Fruit fly (Drosophila melanogaster) whole organism, pupa: ENCODE results near the gene CG5273.

ENCODE experiments used
- CG10348 ChIP-seq: fragments of 200-800 bp; sonication (Bioruptor generic); IDR thresholded peaks from 2 replicates; pipeline ENCODE4 v1.3.6; 2022; ENCODE audit warnings: missing biosample characterization, missing genetic modification characterization
- CG12605 ChIP-seq: fragments of 200-800 bp; sonication (Bioruptor generic); IDR thresholded peaks from 2 replicates; pipeline ENCODE4 v1.3.6; 2022; ENCODE audit warnings: missing biosample characterization, missing genetic modification characterization
- CG13204 ChIP-seq: fragments of 200-800 bp; sonication (Bioruptor generic); optimal IDR thresholded peaks from 2 replicates; lab custom pipeline; 2018; ENCODE audit warnings: missing biosample characterization, mild to moderate bottlenecking, missing genetic modification characterization, moderate library complexity
- CG14655 ChIP-seq: fragments of 200-800 bp; sonication (Bioruptor generic); optimal IDR thresholded peaks from 3 replicates; lab custom pipeline; 2017; ENCODE audit warnings: mild to moderate bottlenecking, missing biosample characterization, missing genetic modification reagents, missing genetic modification characterization
- CG15710 ChIP-seq: fragments of 200-800 bp; sonication (Bioruptor generic); optimal IDR thresholded peaks from 2 replicates; lab custom pipeline; 2018; ENCODE audit warnings: missing biosample characterization, mild to moderate bottlenecking, missing genetic modification characterization, moderate library complexity
- CG17806 ChIP-seq: fragments of 200-800 bp; sonication (Bioruptor generic); optimal IDR thresholded peaks from 2 replicates; lab custom pipeline; 2018; ENCODE audit warnings: missing biosample characterization, mild to moderate bottlenecking, missing genetic modification characterization, moderate library complexity
- CG32121 ChIP-seq: fragments of 200-800 bp; sonication (Bioruptor generic); IDR thresholded peaks from 2 replicates; pipeline ENCODE4 v1.3.6; 2022; ENCODE audit warnings: missing biosample characterization, missing genetic modification characterization
- CG34367 ChIP-seq: fragments of 200-800 bp; sonication (Bioruptor generic); optimal IDR thresholded peaks from 2 replicates; lab custom pipeline; 2018; ENCODE audit warnings: missing biosample characterization, mild to moderate bottlenecking, missing genetic modification characterization
- CG4496 ChIP-seq: fragments of 200-800 bp; sonication (Bioruptor generic); IDR thresholded peaks from 3 replicates; pipeline ENCODE4 v1.3.6; 2022; ENCODE audit warnings: missing biosample characterization, missing genetic modification characterization
- CG8159 ChIP-seq: fragments of 200-800 bp; sonication (Bioruptor generic); optimal IDR thresholded peaks from 3 replicates; lab custom pipeline; 2018; ENCODE audit warnings: missing biosample characterization, mild to moderate bottlenecking, missing genetic modification characterization, moderate library complexity
- CG8301 ChIP-seq: fragments of 200-800 bp; sonication (Bioruptor generic); optimal IDR thresholded peaks from 2 replicates; lab custom pipeline; 2018; ENCODE audit warnings: missing biosample characterization, mild to moderate bottlenecking, missing genetic modification characterization
- CG9948 ChIP-seq: fragments of 200-800 bp; sonication (Bioruptor generic); optimal IDR thresholded peaks from 2 replicates; lab custom pipeline; 2018; ENCODE audit warnings: missing biosample characterization, mild to moderate bottlenecking, missing genetic modification characterization, moderate library complexity
- D1 ChIP-seq: fragments of 200-800 bp; sonication (Bioruptor generic); optimal IDR thresholded peaks from 2 replicates; lab custom pipeline; 2018; ENCODE audit warnings: missing biosample characterization, mild to moderate bottlenecking, missing genetic modification characterization, moderate library complexity
- EcR ChIP-seq: fragments of 200-800 bp; sonication (Bioruptor generic); optimal IDR thresholded peaks from 3 replicates; lab custom pipeline; 2019; ENCODE audit warnings: missing biosample characterization, missing genetic modification characterization, mild to moderate bottlenecking, moderate library complexity, missing genetic modification reagents
- Ets98B ChIP-seq: fragments of 200-800 bp; sonication (Bioruptor generic); IDR thresholded peaks from 2 replicates; pipeline ENCODE4 v1.3.6; 2022; ENCODE audit warnings: missing biosample characterization, missing genetic modification characterization
- Pif1A ChIP-seq: fragments of 200-800 bp; sonication (Bioruptor generic); optimal IDR thresholded peaks from 3 replicates; lab custom pipeline; 2016; ENCODE audit warnings: missing biosample characterization, missing genetic modification characterization
- Pif1B ChIP-seq: fragments of 200-800 bp; sonication (Bioruptor generic); optimal IDR thresholded peaks from 3 replicates; lab custom pipeline; 2016; ENCODE audit warnings: missing biosample characterization, missing genetic modification characterization
- Snoo ChIP-seq: fragments of 200-800 bp; sonication (Bioruptor generic); optimal IDR thresholded peaks from 3 replicates; lab custom pipeline; 2017; ENCODE audit warnings: missing biosample characterization, mild to moderate bottlenecking, missing genetic modification characterization, inconsistent platforms
- fd96Ca ChIP-seq: fragments of 200-800 bp; sonication (Bioruptor generic); IDR thresholded peaks from 3 replicates; pipeline ENCODE4 v1.3.6; 2022; ENCODE audit warnings: missing biosample characterization, missing genetic modification characterization
- gl ChIP-seq: fragments of 200-800 bp; sonication (Bioruptor generic); optimal IDR thresholded peaks from 2 replicates; lab custom pipeline; 2018; ENCODE audit warnings: missing biosample characterization, mild to moderate bottlenecking, missing genetic modification characterization
- rn ChIP-seq: fragments of 200-800 bp; sonication (Bioruptor generic); IDR thresholded peaks from 2 replicates; pipeline ENCODE4 v1.3.6; 2022; ENCODE audit warnings: missing biosample characterization, missing genetic modification characterization

Gene CG5273

DNA sequence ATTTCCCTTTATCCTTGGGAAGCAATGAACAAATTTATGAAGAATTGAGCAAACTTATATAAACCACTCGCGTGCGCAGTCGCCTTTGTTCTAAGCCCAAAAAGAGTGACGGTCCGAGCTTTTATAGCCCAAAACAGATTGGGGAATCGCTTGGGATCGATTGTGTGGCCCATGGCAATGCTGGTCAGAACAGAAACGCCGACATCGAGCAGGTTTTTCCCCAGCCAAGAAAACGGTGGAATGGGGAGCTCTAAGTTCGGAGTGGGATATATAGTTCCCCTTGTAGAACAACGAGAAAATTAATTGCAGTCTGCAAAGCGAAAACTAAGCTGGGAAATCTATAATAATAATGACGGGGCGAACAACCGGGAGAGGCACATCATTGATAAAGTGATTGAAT is 8.2 kb upstream of the CG5273 start, which contains the start of gene CG13362:
TSS of gene CG13362 (minus strand) at position 101 of the 400 bp plus-strand sequence.
- TF ChIP-seq CG12605 (GFP tag; lab: Robert Waterston, UW) (no peak), Pif1B (GFP tag; lab: Kevin White, UChicago) (no peak), fd96Ca (GFP tag; lab: Robert Waterston, UW) (no peak), Pif1A (no peak), CG14655 (GFP tag; lab: Kevin White, UChicago) (no peak), CG9948 (tag; lab: Kevin White, UChicago) (no peak), CG8159 (tag; lab: Kevin White, UChicago) (no peak), CG8301 (tag; lab: Kevin White, UChicago) (no peak), Snoo (no peak), EcR (GFP tag; lab: Kevin White, UChicago) (no peak), gl (tag; lab: Kevin White, UChicago) (no peak), CG34367 (no peak), CG13204 (GFP tag; lab: Kevin White, UChicago) (no peak), CG32121 (GFP tag; lab: Robert Waterston, UW) (no peak)

DNA sequence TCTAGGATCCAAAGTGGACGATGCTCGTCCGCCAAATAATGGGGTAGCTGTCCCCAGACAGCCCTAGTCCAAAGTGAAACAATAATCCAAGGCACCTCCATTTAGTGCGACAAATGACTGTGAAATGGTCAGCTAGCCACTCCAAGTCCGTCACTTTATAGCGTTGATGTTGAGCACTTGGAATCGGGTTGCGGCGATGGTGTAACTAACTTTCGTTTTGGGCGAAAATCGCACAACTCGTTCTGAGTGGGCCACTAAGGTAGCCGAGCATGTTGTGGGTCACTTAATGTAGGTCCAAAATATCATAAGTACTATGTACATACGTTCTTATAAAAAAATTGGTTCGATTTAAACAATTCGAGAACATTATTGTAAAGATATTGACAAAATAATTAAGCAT is 5.8 kb upstream of the CG5273 start, which contains the start of gene CG13361:
TSS of gene CG13361 (minus strand) at position 101 of the 400 bp plus-strand sequence.
- TF ChIP-seq CG17806 (tag; lab: Kevin White, UChicago) (no peak), rn (GFP tag; lab: Robert Waterston, UW) (no peak), Ets98B (GFP tag; lab: Robert Waterston, UW) (no peak), D1 (no peak), CG4496 (no peak), CG13204 (GFP tag; lab: Kevin White, UChicago) (no peak), fd96Ca (GFP tag; lab: Robert Waterston, UW) (no peak), CG14655 (GFP tag; lab: Kevin White, UChicago) (no peak), EcR (GFP tag; lab: Kevin White, UChicago) (no peak), CG10348 (GFP tag; lab: Robert Waterston, UW) (no peak), CG34367 (no peak), gl (tag; lab: Kevin White, UChicago) (no peak), CG32121 (GFP tag; lab: Robert Waterston, UW) (no peak), CG8301 (tag; lab: Kevin White, UChicago) (no peak), CG12605 (GFP tag; lab: Robert Waterston, UW) (no peak), CG9948 (tag; lab: Kevin White, UChicago) (no peak), Pif1A (no peak)

DNA sequence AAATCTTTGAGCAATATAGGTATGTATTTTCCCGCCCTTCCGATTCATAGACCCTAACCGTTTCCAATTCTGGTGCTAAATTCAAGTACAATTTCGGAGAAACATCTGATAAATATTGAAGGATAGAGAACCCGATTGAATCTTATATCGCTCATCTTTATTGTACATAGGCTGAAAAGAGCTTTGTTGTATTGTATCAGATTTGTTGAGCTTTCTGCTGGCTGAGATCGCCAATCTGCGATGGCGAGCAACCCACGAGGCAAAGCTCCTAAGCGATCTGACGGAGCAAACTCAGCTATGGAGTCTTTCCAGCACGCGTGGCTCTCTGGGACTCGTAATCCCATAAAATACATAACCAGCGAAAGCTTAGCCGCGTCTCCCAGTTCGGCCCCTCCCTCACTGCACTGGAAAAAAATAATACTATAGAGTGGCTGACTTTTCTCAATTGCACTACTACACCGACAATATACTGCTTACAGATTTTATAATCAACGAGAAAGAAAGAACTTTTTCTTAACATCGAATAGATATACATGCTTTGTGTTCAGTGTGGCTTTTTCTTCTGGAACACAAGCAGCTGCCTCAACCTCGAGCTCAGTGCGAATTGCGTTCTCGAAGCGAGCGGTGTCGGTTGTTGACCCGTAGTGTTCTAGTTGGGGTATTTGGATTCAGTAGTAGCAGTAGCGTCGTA is 3.6 kb upstream of the CG5273 start:
- peak; percentile 94 for TF ChIP-seq fd96Ca (GFP tag; lab: Robert Waterston, UW)
- peak; percentile 91 for TF ChIP-seq Pif1B (GFP tag; lab: Kevin White, UChicago)
- peak; percentile 82 for TF ChIP-seq CG8159 (tag; lab: Kevin White, UChicago)
- TF ChIP-seq gl (tag; lab: Kevin White, UChicago): peak; percentile 73
- peak; percentile 78 for TF ChIP-seq CG17806 (tag; lab: Kevin White, UChicago)
- TF ChIP-seq EcR (GFP tag; lab: Kevin White, UChicago): peak; percentile 96
- TF ChIP-seq CG15710: peak; percentile 83
- peak; percentile 87 for TF ChIP-seq Pif1A
- peak; percentile 70 for TF ChIP-seq CG34367
- peak; percentile 76 for TF ChIP-seq CG10348 (GFP tag; lab: Robert Waterston, UW)
- TF ChIP-seq CG4496: peak; percentile 96
- peak; percentile 87 for TF ChIP-seq CG8301 (tag; lab: Kevin White, UChicago)
- TF ChIP-seq CG13204 (GFP tag; lab: Kevin White, UChicago): peak; percentile 48
- peak; percentile 82 for TF ChIP-seq rn (GFP tag; lab: Robert Waterston, UW)
- peak; percentile 92 for TF ChIP-seq CG32121 (GFP tag; lab: Robert Waterston, UW)
- TF ChIP-seq Ets98B (GFP tag; lab: Robert Waterston, UW): peak; percentile 95
- TF ChIP-seq CG14655 (GFP tag; lab: Kevin White, UChicago): peak; percentile 90
- TF ChIP-seq Snoo: peak; percentile 82
- TF ChIP-seq D1: no peak
- peak; percentile 74 for TF ChIP-seq CG9948 (tag; lab: Kevin White, UChicago)
- TF ChIP-seq CG12605 (GFP tag; lab: Robert Waterston, UW): peak; percentile 92

DNA sequence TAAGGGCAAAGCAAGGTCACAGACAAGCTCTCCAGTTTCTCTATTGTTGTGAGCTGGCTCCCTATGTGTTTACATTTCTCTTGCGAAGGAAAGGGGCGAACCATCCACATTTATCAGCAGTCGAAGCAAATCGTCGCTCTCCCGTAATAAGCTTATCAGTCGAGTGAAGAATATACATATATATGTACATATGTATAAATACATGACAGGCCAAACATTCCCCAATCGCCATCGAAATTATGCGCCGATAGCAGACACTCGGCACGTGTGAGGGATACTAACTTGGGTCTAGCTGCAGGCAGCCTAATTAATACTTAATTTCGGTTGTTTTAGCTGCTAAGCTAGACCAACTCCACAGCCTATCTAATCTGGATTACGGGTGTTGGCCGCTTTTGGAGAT is 2.5 kb upstream of the CG5273 start:
- TF ChIP-seq CG17806 (tag; lab: Kevin White, UChicago) (no peak), CG4496 (no peak), CG32121 (GFP tag; lab: Robert Waterston, UW) (no peak), CG15710 (no peak), Snoo (no peak), fd96Ca (GFP tag; lab: Robert Waterston, UW) (no peak), CG13204 (GFP tag; lab: Kevin White, UChicago) (no peak), CG14655 (GFP tag; lab: Kevin White, UChicago) (no peak), CG12605 (GFP tag; lab: Robert Waterston, UW) (no peak), Pif1B (GFP tag; lab: Kevin White, UChicago) (no peak), gl (tag; lab: Kevin White, UChicago) (no peak), D1 (no peak), rn (GFP tag; lab: Robert Waterston, UW) (no peak)

DNA sequence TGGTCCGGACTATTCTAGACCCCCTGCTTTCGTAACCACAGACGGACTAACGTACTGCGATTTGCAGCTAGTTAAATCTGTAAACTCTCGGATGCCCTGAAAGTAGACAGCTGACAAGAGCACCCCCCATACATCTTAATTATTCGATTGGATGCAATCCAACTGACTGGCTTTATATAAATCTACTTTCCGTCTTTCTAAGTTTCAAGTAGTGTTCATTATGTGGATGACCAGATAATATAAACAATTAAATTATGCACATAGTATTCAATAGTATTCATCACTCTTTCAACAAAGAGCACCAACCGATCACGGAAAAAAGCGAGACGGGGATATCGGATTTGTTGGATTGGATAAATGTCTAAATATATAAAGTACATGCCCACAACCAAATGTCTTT is 2.7 kb downstream of the CG5273 start:
- TF ChIP-seq rn (GFP tag; lab: Robert Waterston, UW) (no peak), Pif1A (no peak), Pif1B (GFP tag; lab: Kevin White, UChicago) (no peak), CG34367 (no peak), CG32121 (GFP tag; lab: Robert Waterston, UW) (no peak), Snoo (no peak), CG9948 (tag; lab: Kevin White, UChicago) (no peak), gl (tag; lab: Kevin White, UChicago) (no peak), CG14655 (GFP tag; lab: Kevin White, UChicago) (no peak), fd96Ca (GFP tag; lab: Robert Waterston, UW) (no peak), CG13204 (GFP tag; lab: Kevin White, UChicago) (no peak)
